Fruit fly (Drosophila melanogaster): Measurements from ENCODE around the gene CG7548.

dm6 chr3L:7550225-7550624 lies 44.2 kb upstream of the CG7548 start:
- TF ChIP-seq CG8478 (optimal IDR thresholded peaks at IDR 0.05) (no peak), CTCF (optimal IDR thresholded peaks at IDR 0.05) (no peak)
